Fruit fly (Drosophila melanogaster): ENCODE measurements around the gene Cip4.
A peak's percentile ranks its signal among the peaks of the same experiment; 100 is the strongest.

The Cip4 gene

dm6 chr3L:4384326-4384662 lies 20.4 kb upstream of the Cip4 start, which contains the start of gene slow:
TSS of gene slow (plus strand) at chr3L:4384442.
- no peak for TF ChIP-seq CG10348 (GFP tag; IDR thresholded peaks at IDR 0.05)
- peak; percentile 62; the same call in 1 of the 2 replicates for TF ChIP-seq CG12605 (GFP tag; IDR thresholded peaks at IDR 0.05)
- no peak for TF ChIP-seq D1 (tag; optimal IDR thresholded peaks at IDR 0.05)
- TF ChIP-seq Ets98B (GFP tag; IDR thresholded peaks at IDR 0.05) = peak; percentile 58
- TF ChIP-seq gl (tag; optimal IDR thresholded peaks at IDR 0.05) = no peak
- TF ChIP-seq CG8301 (tag; optimal IDR thresholded peaks at IDR 0.05) = no peak
- TF ChIP-seq CG4496 (GFP tag; IDR thresholded peaks at IDR 0.05) = peak; percentile 67
- TF ChIP-seq CG9948 (tag; optimal IDR thresholded peaks at IDR 0.05) = no peak
- TF ChIP-seq CG8159 (tag; optimal IDR thresholded peaks at IDR 0.05) = no peak
- TF ChIP-seq rn (GFP tag; IDR thresholded peaks at IDR 0.05) = no peak
- peak; percentile 61; the same call in 1 of the 2 replicates for TF ChIP-seq CG32121 (GFP tag; IDR thresholded peaks at IDR 0.05)
- no peak for TF ChIP-seq CG15710 (tag; optimal IDR thresholded peaks at IDR 0.05)
- 0 out of 3 replicates have a peak, but pooled peaks have one; percentile 45 for TF ChIP-seq fd96Ca (GFP tag; IDR thresholded peaks at IDR 0.05)
- TF ChIP-seq Pif1A (GFP tag; optimal IDR thresholded peaks at IDR 0.05) = no peak
- no peak for TF ChIP-seq CG13204 (GFP tag; optimal IDR thresholded peaks at IDR 0.05)
- TF ChIP-seq Snoo (tag; optimal IDR thresholded peaks at IDR 0.05) = no peak
- TF ChIP-seq EcR (GFP tag; optimal IDR thresholded peaks at IDR 0.05) = no peak
- no peak for TF ChIP-seq CG14655 (GFP tag; optimal IDR thresholded peaks at IDR 0.05)
- no peak for TF ChIP-seq CG17806 (tag; optimal IDR thresholded peaks at IDR 0.05)
- no peak for TF ChIP-seq Pif1B (GFP tag; optimal IDR thresholded peaks at IDR 0.05)
- no peak for TF ChIP-seq CG34367 (tag; optimal IDR thresholded peaks at IDR 0.05)

dm6 chr3L:4383543-4384325 lies 19.8 kb upstream of the Cip4 start:
- TF ChIP-seq EcR (GFP tag; optimal IDR thresholded peaks at IDR 0.05) (peak; percentile 62), CG32121 (GFP tag; IDR thresholded peaks at IDR 0.05) (no peak; the same call in 1 of the 2 replicates), CG34367 (tag; optimal IDR thresholded peaks at IDR 0.05) (no peak), Pif1B (GFP tag; optimal IDR thresholded peaks at IDR 0.05) (no peak), Ets98B (GFP tag; IDR thresholded peaks at IDR 0.05) (peak; percentile 14; the same call in 1 of the 2 replicates), CG8159 (tag; optimal IDR thresholded peaks at IDR 0.05) (peak; percentile 28), CG14655 (GFP tag; optimal IDR thresholded peaks at IDR 0.05) (peak; percentile 26), rn (GFP tag; IDR thresholded peaks at IDR 0.05) (no peak), D1 (tag; optimal IDR thresholded peaks at IDR 0.05) (no peak), CG13204 (GFP tag; optimal IDR thresholded peaks at IDR 0.05) (peak; percentile 82), Pif1A (GFP tag; optimal IDR thresholded peaks at IDR 0.05) (no peak), Snoo (tag; optimal IDR thresholded peaks at IDR 0.05) (no peak), CG10348 (GFP tag; IDR thresholded peaks at IDR 0.05) (no peak), CG4496 (GFP tag; IDR thresholded peaks at IDR 0.05) (peak; percentile 51; the same call in 2 of the 3 replicates), gl (tag; optimal IDR thresholded peaks at IDR 0.05) (no peak), CG8301 (tag; optimal IDR thresholded peaks at IDR 0.05) (no peak), CG12605 (GFP tag; IDR thresholded peaks at IDR 0.05) (no peak), CG15710 (tag; optimal IDR thresholded peaks at IDR 0.05) (no peak), fd96Ca (GFP tag; IDR thresholded peaks at IDR 0.05) (no peak), CG17806 (tag; optimal IDR thresholded peaks at IDR 0.05) (no peak), CG9948 (tag; optimal IDR thresholded peaks at IDR 0.05) (no peak)

dm6 chr3L:4383104-4383503 lies 19.2 kb upstream of the Cip4 start:
- TF ChIP-seq Snoo (tag; optimal IDR thresholded peaks at IDR 0.05) (no peak), CG4496 (GFP tag; IDR thresholded peaks at IDR 0.05) (peak; percentile 66), CG34367 (tag; optimal IDR thresholded peaks at IDR 0.05) (peak; percentile 83), CG8159 (tag; optimal IDR thresholded peaks at IDR 0.05) (peak; percentile 95), CG13204 (GFP tag; optimal IDR thresholded peaks at IDR 0.05) (no peak), gl (tag; optimal IDR thresholded peaks at IDR 0.05) (peak; percentile 84), CG10348 (GFP tag; IDR thresholded peaks at IDR 0.05) (no peak), CG15710 (tag; optimal IDR thresholded peaks at IDR 0.05) (peak; percentile 84), rn (GFP tag; IDR thresholded peaks at IDR 0.05) (no peak), CG32121 (GFP tag; IDR thresholded peaks at IDR 0.05) (no peak), Ets98B (GFP tag; IDR thresholded peaks at IDR 0.05) (no peak; the same call in 1 of the 2 replicates), D1 (tag; optimal IDR thresholded peaks at IDR 0.05) (peak; percentile 68), Pif1B (GFP tag; optimal IDR thresholded peaks at IDR 0.05) (peak; percentile 37), CG17806 (tag; optimal IDR thresholded peaks at IDR 0.05) (peak; percentile 93), CG12605 (GFP tag; IDR thresholded peaks at IDR 0.05) (no peak), CG14655 (GFP tag; optimal IDR thresholded peaks at IDR 0.05) (peak; percentile 89), EcR (GFP tag; optimal IDR thresholded peaks at IDR 0.05) (no peak), CG8301 (tag; optimal IDR thresholded peaks at IDR 0.05) (peak; percentile 75), Pif1A (GFP tag; optimal IDR thresholded peaks at IDR 0.05) (peak; percentile 60), fd96Ca (GFP tag; IDR thresholded peaks at IDR 0.05) (no peak), CG9948 (tag; optimal IDR thresholded peaks at IDR 0.05) (peak; percentile 87)

dm6 chr3L:4382581-4382980 lies 18.7 kb upstream of the Cip4 start:
- TF ChIP-seq Snoo (tag; optimal IDR thresholded peaks at IDR 0.05) (no peak), fd96Ca (GFP tag; IDR thresholded peaks at IDR 0.05) (0 out of 3 replicates have a peak, but pooled peaks have one; percentile 24), CG17806 (tag; optimal IDR thresholded peaks at IDR 0.05) (no peak)

- TF ChIP-seq CG13204 (GFP tag; optimal IDR thresholded peaks at IDR 0.05) = no peak
These were observed 17.6 kb upstream of the Cip4 start, which contains the start of gene CG32240 for dm6 chr3L:4381529-4381928. TSS of gene CG32240 (minus strand) at chr3L:4381629.

DNA sequence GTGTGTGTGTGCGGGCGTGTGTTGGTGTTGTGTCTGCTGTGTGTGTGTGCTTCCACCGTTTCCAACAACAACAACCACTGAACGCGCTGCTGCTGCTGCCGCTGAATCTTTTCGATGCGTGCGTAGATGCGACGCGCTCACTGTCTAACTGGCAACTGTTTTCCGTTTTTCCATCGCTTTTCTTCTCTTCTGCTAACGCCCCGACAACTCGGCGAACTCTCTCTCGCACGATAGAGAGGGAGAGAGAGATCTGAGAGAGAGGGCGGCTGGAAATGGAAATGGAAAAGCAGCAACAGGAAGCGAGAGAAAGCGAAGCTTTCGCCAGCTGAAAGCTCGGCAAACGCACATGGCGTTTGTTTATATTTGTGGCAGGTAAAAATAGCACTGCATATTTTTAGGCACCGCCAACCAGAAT lies 16.3 kb upstream of the Cip4 start, which contains the start of gene DopEcR:
TSS of gene DopEcR (minus strand) at position 157 of the 415 bp plus-strand sequence.
- TF ChIP-seq D1 (tag; optimal IDR thresholded peaks at IDR 0.05) (no peak), CG9948 (tag; optimal IDR thresholded peaks at IDR 0.05) (no peak), CG4496 (GFP tag; IDR thresholded peaks at IDR 0.05) (peak; percentile 71), gl (tag; optimal IDR thresholded peaks at IDR 0.05) (no peak), CG12605 (GFP tag; IDR thresholded peaks at IDR 0.05) (peak; percentile 32; the same call in 1 of the 2 replicates), rn (GFP tag; IDR thresholded peaks at IDR 0.05) (no peak), fd96Ca (GFP tag; IDR thresholded peaks at IDR 0.05) (0 out of 3 replicates have a peak, but pooled peaks have one; percentile 11), Pif1B (GFP tag; optimal IDR thresholded peaks at IDR 0.05) (no peak), CG32121 (GFP tag; IDR thresholded peaks at IDR 0.05) (0 out of 2 replicates have a peak, but pooled peaks have one; percentile 13), EcR (GFP tag; optimal IDR thresholded peaks at IDR 0.05) (no peak), Ets98B (GFP tag; IDR thresholded peaks at IDR 0.05) (no peak; the same call in 1 of the 2 replicates), CG8159 (tag; optimal IDR thresholded peaks at IDR 0.05) (no peak)

All from whole organism, pupa.